Fruit fly (Drosophila melanogaster): ENCODE measurements around the gene Jasper.

Gene Jasper

DNA sequence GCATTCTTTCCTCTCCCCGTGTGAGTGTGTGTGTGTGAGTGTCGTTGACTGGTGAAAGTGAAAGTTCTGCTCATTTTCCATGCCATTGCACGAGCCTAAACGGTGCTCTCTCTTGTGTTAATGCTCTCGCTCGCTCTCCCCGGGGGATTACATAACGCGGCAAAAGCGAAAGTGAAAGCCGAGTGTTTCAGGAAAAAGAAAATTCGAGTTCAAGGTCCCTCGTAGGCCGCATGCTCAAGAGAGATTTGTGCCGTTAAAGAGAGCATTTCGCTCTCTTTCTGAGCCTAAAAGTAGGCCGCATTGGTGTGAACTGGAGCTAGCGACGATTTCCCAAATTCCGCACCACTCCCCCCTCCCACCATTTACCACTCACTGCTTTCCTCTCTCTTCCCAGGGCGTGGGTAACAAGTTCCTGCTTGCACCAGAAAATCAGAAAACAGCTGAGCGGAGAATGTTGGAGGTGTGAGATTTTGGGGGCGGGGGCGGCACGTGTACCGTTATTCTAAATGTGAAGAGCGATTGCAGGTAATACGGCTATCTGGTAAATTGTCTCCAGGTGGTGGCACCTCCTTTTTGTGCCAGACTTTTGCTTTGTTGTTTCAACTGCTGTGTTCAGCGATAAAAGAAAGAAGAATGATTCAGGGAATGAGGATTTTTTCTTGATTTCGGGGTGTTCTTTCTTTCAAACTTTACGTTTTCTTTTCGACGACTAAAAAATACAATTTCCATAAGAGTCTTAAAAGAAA is 38.1 kb downstream of the Jasper start (continued):
- 0 out of 2 replicates have a peak, but pooled peaks have one; percentile 19 for TF ChIP-seq Rfx (GFP tag; IDR thresholded peaks at IDR 0.05)
- TF ChIP-seq CG10209 (GFP tag; optimal IDR thresholded peaks at IDR 0.05): no peak
- no peak for TF ChIP-seq Dbx (GFP tag; IDR thresholded peaks at IDR 0.05)
- TF ChIP-seq abd-A (tag; optimal IDR thresholded peaks at IDR 0.05): peak; percentile 8
- peak; percentile 19 for TF ChIP-seq cwo (GFP tag; optimal IDR thresholded peaks at IDR 0.05)
- TF ChIP-seq crol (GFP tag; IDR thresholded peaks at IDR 0.05): peak; percentile 72
- no peak for TF ChIP-seq Hand (GFP tag; optimal IDR thresholded peaks at IDR 0.05)
- TF ChIP-seq CG3163 (GFP tag; optimal IDR thresholded peaks at IDR 0.05): peak; percentile 74
- TF ChIP-seq CTCF (GFP tag; optimal IDR thresholded peaks at IDR 0.05): peak; percentile 70
- no peak for TF ChIP-seq CG30020 (tag; optimal IDR thresholded peaks at IDR 0.05)
- peak; percentile 53 for TF ChIP-seq sd (tag; optimal IDR thresholded peaks at IDR 0.05)
- no peak for TF ChIP-seq insv (GFP tag; optimal IDR thresholded peaks at IDR 0.05)
- no peak for TF ChIP-seq Usf (GFP tag; optimal IDR thresholded peaks at IDR 0.05)
- TF ChIP-seq CG17328 (GFP tag; IDR thresholded peaks at IDR 0.05): no peak
- no peak for TF ChIP-seq CG13775 (GFP tag; optimal IDR thresholded peaks at IDR 0.05)
- peak; percentile 31 for TF ChIP-seq Deaf1 (tag; optimal IDR thresholded peaks at IDR 0.05)

DNA sequence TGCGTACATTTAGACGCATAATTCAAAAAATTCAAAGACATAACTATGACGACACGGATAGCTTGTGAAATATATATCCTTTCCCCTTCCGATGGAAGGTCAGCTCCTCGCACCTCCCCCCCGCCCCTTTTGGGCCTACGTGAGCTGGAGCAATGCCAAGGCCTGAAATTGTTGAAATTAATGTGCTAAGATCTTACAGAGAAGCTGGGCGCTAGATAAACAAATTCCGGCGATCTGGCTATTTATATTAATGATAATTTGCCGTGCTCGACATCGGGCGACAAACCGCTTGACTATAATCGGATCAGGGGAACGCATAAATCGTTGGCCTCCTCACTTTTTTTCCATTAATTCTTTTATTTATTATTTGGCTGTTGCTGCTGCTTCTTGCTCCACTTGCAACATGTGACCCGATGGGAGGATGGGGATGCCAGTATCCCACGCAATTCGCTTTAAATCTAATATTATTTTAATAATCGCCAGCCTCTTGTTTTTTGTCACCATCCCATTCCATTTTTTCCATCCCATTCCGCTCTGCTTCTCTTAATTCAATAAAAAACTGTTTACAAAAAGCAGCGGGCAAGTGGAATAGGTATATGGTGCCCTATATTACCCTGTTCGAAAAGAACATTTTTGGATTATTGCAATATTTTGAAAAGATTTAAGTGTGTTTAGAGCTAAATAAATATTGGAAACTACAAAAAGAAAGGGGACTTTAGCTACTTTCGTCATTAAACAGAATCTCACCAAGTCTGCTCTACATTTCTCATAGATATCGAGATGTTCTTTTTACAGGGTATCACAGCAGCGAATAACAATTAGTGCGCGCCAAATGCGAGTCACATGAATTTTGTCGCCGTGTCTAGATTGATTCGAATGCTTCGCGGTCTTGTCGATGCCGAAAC is 39.7 kb downstream of the Jasper start:
- TF ChIP-seq crol (GFP tag; IDR thresholded peaks at IDR 0.05) (peak; percentile 50; the same call in 1 of the 2 replicates), Neu2 (GFP tag; optimal IDR thresholded peaks at IDR 0.05; ENCODE audit: borderline replicate concordance) (no peak), sr (GFP tag; IDR thresholded peaks at IDR 0.05) (peak; percentile 88), CG10543 (GFP tag; optimal IDR thresholded peaks at IDR 0.05) (peak; percentile 13), CG8478 (optimal IDR thresholded peaks at IDR 0.05) (no peak), Ets65A (GFP tag) (peak; percentile 10), sd (tag; optimal IDR thresholded peaks at IDR 0.05) (peak; percentile 92), cwo (GFP tag; optimal IDR thresholded peaks at IDR 0.05) (peak; percentile 62), esg (GFP tag; conservative IDR thresholded peaks at IDR 0.05) (no peak), CG12769 (tag; optimal IDR thresholded peaks at IDR 0.05) (peak; percentile 81), Med (GFP tag) (peak; percentile 64), ftz-f1 (GFP tag; optimal IDR thresholded peaks at IDR 0.05) (peak; percentile 84), D19B (GFP tag; optimal IDR thresholded peaks at IDR 0.05) (peak; percentile 91), sens-2 (GFP tag; IDR thresholded peaks at IDR 0.05) (no peak), CG4328 (GFP tag; optimal IDR thresholded peaks at IDR 0.05) (peak; percentile 53)

DNA sequence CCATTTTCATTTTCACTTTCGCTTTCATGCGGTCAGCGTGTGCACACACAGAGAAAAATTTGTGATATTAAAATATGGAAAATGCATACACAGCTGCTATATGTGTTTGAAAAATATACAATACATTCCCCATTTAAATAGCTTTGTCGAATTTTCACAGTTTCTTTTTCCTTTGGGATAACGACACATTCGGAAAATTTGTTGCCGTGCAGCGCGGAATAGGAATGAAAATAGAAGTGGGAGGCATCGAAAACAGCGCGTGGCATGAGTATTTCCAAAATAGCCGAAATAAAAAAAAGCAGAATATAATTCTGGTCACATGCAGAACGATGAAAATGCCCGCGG is 40.4 kb downstream of the Jasper start:
- peak; percentile 35 for TF ChIP-seq abd-A (tag; optimal IDR thresholded peaks at IDR 0.05)
- peak; percentile 60 for TF ChIP-seq Spps (tag; optimal IDR thresholded peaks at IDR 0.05)
- TF ChIP-seq CG4820 (GFP tag; optimal IDR thresholded peaks at IDR 0.05): peak; percentile 71
- peak; percentile 69 for TF ChIP-seq ewg (GFP tag; optimal IDR thresholded peaks at IDR 0.05)
- TF ChIP-seq CG3726 (GFP tag; IDR thresholded peaks at IDR 0.05): peak; percentile 75; the same call in 2 of the 3 replicates
- TF ChIP-seq PHDP (tag; optimal IDR thresholded peaks at IDR 0.05): peak; percentile 88
- TF ChIP-seq exex (tag; optimal IDR thresholded peaks at IDR 0.05): peak; percentile 48
- TF ChIP-seq pfk (GFP tag; optimal IDR thresholded peaks at IDR 0.05): no peak
- peak; percentile 72 for TF ChIP-seq D19A (tag; optimal IDR thresholded peaks at IDR 0.05)
- TF ChIP-seq p53 (GFP tag; optimal IDR thresholded peaks at IDR 0.05): peak; percentile 26
- TF ChIP-seq pum (GFP tag; optimal IDR thresholded peaks at IDR 0.05): peak; percentile 82
- peak; percentile 86 for TF ChIP-seq Camta (GFP tag; optimal IDR thresholded peaks at IDR 0.05)
- peak; percentile 54; the same call in 1 of the 2 replicates for TF ChIP-seq dati (GFP tag; IDR thresholded peaks at IDR 0.05)
- TF ChIP-seq fd3F (GFP tag; optimal IDR thresholded peaks at IDR 0.05): peak; percentile 83
- peak; percentile 39 for TF ChIP-seq CG15696 (tag; optimal IDR thresholded peaks at IDR 0.05)
- TF ChIP-seq Sry-β (GFP tag; optimal IDR thresholded peaks at IDR 0.05): no peak
- TF ChIP-seq CG12299 (tag; optimal IDR thresholded peaks at IDR 0.05): peak; percentile 81
- no peak for TF ChIP-seq nerfin-2 (GFP tag; IDR thresholded peaks at IDR 0.05; ENCODE audit: partially characterized antibody)
- peak; percentile 79 for TF ChIP-seq Dek (tag; optimal IDR thresholded peaks at IDR 0.05)
